Fruit fly (Drosophila melanogaster) whole organism, embryonic: Measurements from ENCODE around the gene CG34041.
A peak's percentile ranks its signal among the peaks of the same experiment; 100 is the strongest.

Experiments
- Ada2b ChIP-seq: fragments of 200-800 bp; sonication (Bioruptor generic); IDR thresholded peaks from 2 replicates; pipeline ENCODE4 v1.3.6; 2022; ENCODE audit warnings: missing biosample characterization, missing genetic modification characterization
- Antp ChIP-seq: fragments of 200-800 bp; sonication (Bioruptor generic); optimal IDR thresholded peaks from 3 replicates; lab custom pipeline; 2016; ENCODE audit warnings: missing biosample characterization, missing genetic modification characterization
- Blimp-1 ChIP-seq: fragments of 200-800 bp; sonication (Bioruptor generic); optimal IDR thresholded peaks from 3 replicates; lab custom pipeline; 2018; ENCODE audit warnings: missing biosample characterization, missing genetic modification characterization, mild to moderate bottlenecking, moderate library complexity, missing genetic modification reagents
- CG10321 ChIP-seq: fragments of 200-800 bp; sonication (Bioruptor generic); IDR thresholded peaks from 2 replicates; pipeline ENCODE4 v1.3.6; 2022; ENCODE audit warnings: missing biosample characterization, missing genetic modification characterization
- CG10366 ChIP-seq: fragments of 200-800 bp; sonication (Bioruptor generic); IDR thresholded peaks from 2 replicates; pipeline ENCODE4 v1.3.6; 2022; ENCODE audit warnings: missing biosample characterization, missing genetic modification characterization
- CG11093 ChIP-seq: fragments of 200-800 bp; sonication (Bioruptor generic); IDR thresholded peaks from 3 replicates; pipeline ENCODE4 v1.3.6; 2022; ENCODE audit warnings: missing biosample characterization, missing genetic modification characterization
- CG11456 ChIP-seq: fragments of 200-800 bp; sonication (Bioruptor generic); IDR thresholded peaks from 3 replicates; pipeline ENCODE4 v1.3.6; 2022; ENCODE audit warnings: missing biosample characterization, missing genetic modification characterization
- CG11696 ChIP-seq: fragments of 200-800 bp; sonication (Bioruptor generic); IDR thresholded peaks from 2 replicates; pipeline ENCODE4 v1.3.6; 2022; ENCODE audit warnings: missing biosample characterization, missing genetic modification characterization
- CG12071 ChIP-seq: fragments of 200-800 bp; sonication (Bioruptor generic); optimal IDR thresholded peaks from 3 replicates; lab custom pipeline; 2018; ENCODE audit warnings: missing biosample characterization, mild to moderate bottlenecking, missing genetic modification characterization
- CG12391 ChIP-seq: fragments of 200-800 bp; sonication (Bioruptor generic); optimal IDR thresholded peaks from 3 replicates; lab custom pipeline; 2018; ENCODE audit warnings: missing biosample characterization, mild to moderate bottlenecking, missing genetic modification characterization, moderate library complexity
- CG12769 ChIP-seq: fragments of 200-800 bp; sonication (Bioruptor generic); optimal IDR thresholded peaks from 2 replicates; lab custom pipeline; 2019; ENCODE audit warnings: missing biosample characterization, mild to moderate bottlenecking, missing genetic modification characterization, moderate library complexity
- CG17385 ChIP-seq: fragments of 200-800 bp; sonication (Bioruptor generic); optimal IDR thresholded peaks from 3 replicates; lab custom pipeline; 2018; ENCODE audit warnings: missing biosample characterization, mild to moderate bottlenecking, missing genetic modification characterization
- CG1792 ChIP-seq: fragments of 200-800 bp; sonication (Bioruptor generic); optimal IDR thresholded peaks from 2 replicates; lab custom pipeline; 2016; ENCODE audit warnings: missing biosample characterization, missing genetic modification characterization
- CG2120 ChIP-seq: fragments of 200-800 bp; sonication (Bioruptor generic); optimal IDR thresholded peaks from 3 replicates; lab custom pipeline; 2016; ENCODE audit warnings: missing biosample characterization, missing genetic modification characterization
- CG30403 ChIP-seq: fragments of 200-800 bp; sonication (Bioruptor generic); optimal IDR thresholded peaks from 3 replicates; lab custom pipeline; 2016; ENCODE audit warnings: missing biosample characterization, missing genetic modification characterization
- CG30431 ChIP-seq: fragments of 200-800 bp; sonication (Bioruptor generic); optimal IDR thresholded peaks from 2 replicates; lab custom pipeline; 2017; ENCODE audit warnings: missing biosample characterization, missing genetic modification characterization
- CG31224 ChIP-seq: fragments of 200-800 bp; sonication (Bioruptor generic); IDR thresholded peaks from 2 replicates; pipeline ENCODE4 v1.3.6; 2022; ENCODE audit warnings: missing biosample characterization, missing genetic modification characterization
- CG32772 ChIP-seq: fragments of 200-800 bp; sonication (Bioruptor generic); IDR thresholded peaks from 2 replicates; pipeline ENCODE4 v1.3.6; 2022; ENCODE audit warnings: missing biosample characterization, missing genetic modification characterization
- CG4404 ChIP-seq: fragments of 200-800 bp; sonication (Bioruptor generic); IDR thresholded peaks from 2 replicates; pipeline ENCODE4 v1.3.6; 2022; ENCODE audit warnings: missing biosample characterization, missing genetic modification characterization
- CG4424 ChIP-seq: fragments of 200-800 bp; sonication (Bioruptor generic); optimal IDR thresholded peaks from 3 replicates; lab custom pipeline; 2016; ENCODE audit warnings: missing biosample characterization, missing genetic modification characterization
- CG5180 ChIP-seq: fragments of 200-800 bp; sonication (Bioruptor generic); optimal IDR thresholded peaks from 3 replicates; lab custom pipeline; 2017; ENCODE audit warnings: missing biosample characterization, missing genetic modification characterization, mild to moderate bottlenecking, moderate library complexity, missing genetic modification reagents
- CG6689 ChIP-seq: fragments of 200-800 bp; sonication (Bioruptor generic); IDR thresholded peaks from 2 replicates; pipeline ENCODE4 v1.3.6; 2022; ENCODE audit warnings: missing biosample characterization, missing genetic modification characterization
- CG8388 ChIP-seq: fragments of 200-800 bp; sonication (Bioruptor generic); optimal IDR thresholded peaks from 2 replicates; lab custom pipeline; 2019; ENCODE audit warnings: missing biosample characterization, mild to moderate bottlenecking, missing genetic modification characterization, moderate library complexity
- CG9609 ChIP-seq: fragments of 200-800 bp; sonication (Bioruptor generic); optimal IDR thresholded peaks from 3 replicates; lab custom pipeline; 2016; ENCODE audit warnings: missing biosample characterization, missing genetic modification characterization
- CG9876 ChIP-seq: fragments of 200-800 bp; sonication (Bioruptor generic); optimal IDR thresholded peaks from 2 replicates; lab custom pipeline; 2016; ENCODE audit warnings: missing biosample characterization, missing genetic modification characterization
- D19B ChIP-seq: fragments of 200-800 bp; sonication (Bioruptor generic); optimal IDR thresholded peaks from 2 replicates; lab custom pipeline; 2017; ENCODE audit warnings: missing biosample characterization, mild to moderate bottlenecking, missing genetic modification characterization
- Dad ChIP-seq: fragments of 200-800 bp; sonication (Bioruptor generic); optimal IDR thresholded peaks from 3 replicates; lab custom pipeline; 2016; ENCODE audit warnings: missing biosample characterization, missing genetic modification characterization
- Neu2 ChIP-seq: fragments of 200-800 bp; sonication (Bioruptor generic); optimal IDR thresholded peaks from 3 replicates; lab custom pipeline; 2016; ENCODE audit warnings: missing biosample characterization, missing genetic modification characterization, borderline replicate concordance
- Sox102F ChIP-seq: fragments of 200-800 bp; sonication (Bioruptor generic); optimal IDR thresholded peaks from 2 replicates; lab custom pipeline; 2018; ENCODE audit warnings: missing biosample characterization, mild to moderate bottlenecking, missing genetic modification characterization, moderate library complexity
- Vsx1 ChIP-seq: fragments of 200-800 bp; sonication (Bioruptor generic); optimal IDR thresholded peaks from 2 replicates; lab custom pipeline; 2017; ENCODE audit warnings: missing biosample characterization, mild to moderate bottlenecking, missing genetic modification characterization, missing genetic modification reagents
- Xbp1 ChIP-seq: fragments of 200-800 bp; sonication (Bioruptor generic); optimal IDR thresholded peaks from 3 replicates; lab custom pipeline; 2016; ENCODE audit warnings: missing biosample characterization, mild to moderate bottlenecking, missing genetic modification characterization
- Xrp1 ChIP-seq: fragments of 200-800 bp; sonication (Bioruptor generic); IDR thresholded peaks from 2 replicates; pipeline ENCODE4 v1.3.6; 2022; ENCODE audit warnings: missing biosample characterization, missing genetic modification characterization
- bbx ChIP-seq: fragments of 200-800 bp; sonication (Bioruptor generic); IDR thresholded peaks from 2 replicates; pipeline ENCODE4 v1.3.6; 2022; ENCODE audit warnings: missing biosample characterization, missing genetic modification characterization; ENCODE audit not compliant: partially characterized antibody
- bsh ChIP-seq, 2 experiments: fragments of 200-800 bp; sonication (Bioruptor generic); optimal IDR thresholded peaks; 2 replicates each; lab custom pipeline; 2017 to 2018; ENCODE audit warnings: mild to moderate bottlenecking in 2 of 2, missing biosample characterization in 2 of 2, missing genetic modification characterization in 2 of 2, moderate library complexity in 1 of 2
- cas ChIP-seq: fragments of 200-800 bp; sonication (Bioruptor generic); IDR thresholded peaks from 2 replicates; pipeline ENCODE4 v1.3.6; 2022; ENCODE audit warnings: missing biosample characterization, missing genetic modification characterization
- ci ChIP-seq: fragments of 200-800 bp; sonication (Bioruptor generic); IDR thresholded peaks from 3 replicates; pipeline ENCODE4 v1.3.6; 2022; ENCODE audit warnings: missing biosample characterization, missing genetic modification characterization
- disco-r ChIP-seq: fragments of 200-800 bp; sonication (Bioruptor generic); optimal IDR thresholded peaks from 2 replicates; lab custom pipeline; 2016; ENCODE audit warnings: missing biosample characterization, missing genetic modification characterization
- dmrt11E ChIP-seq: fragments of 200-800 bp; sonication (Bioruptor generic); optimal IDR thresholded peaks from 3 replicates; lab custom pipeline; 2018; ENCODE audit warnings: missing biosample characterization, mild to moderate bottlenecking, missing genetic modification characterization, moderate library complexity
- esg ChIP-seq: fragments of 200-800 bp; sonication (Bioruptor generic); conservative IDR thresholded peaks from 2 replicates; pipeline ENCODE4 v1.3.6; 2022; ENCODE audit warnings: missing biosample characterization, missing genetic modification characterization
- grau ChIP-seq: fragments of 200-800 bp; optimal IDR thresholded peaks from 3 replicates; lab custom pipeline; 2019; ENCODE audit warnings: missing biosample characterization, mild to moderate bottlenecking, missing genetic modification characterization, moderate library complexity
- pnt ChIP-seq: fragments of 200-800 bp; sonication (Bioruptor generic); optimal IDR thresholded peaks from 3 replicates; lab custom pipeline; 2016; ENCODE audit warnings: missing biosample characterization, missing genetic modification characterization
- prd ChIP-seq, 3 experiments: fragments of >200 bp in 2 of 3; fragments of 200-800 bp in 1 of 3; sonication (Bioruptor generic) in 1 of 3; optimal IDR thresholded peaks in 2 of 3; IDR thresholded peaks in 1 of 3; 2 replicates in 2 of 3; 3 replicates in 1 of 3; pipeline versions ENCODE4 v1.3.6 to Lab custom; 2017 to 2022; ENCODE audit warnings: missing biosample characterization in 1 of 3, missing genetic modification characterization in 1 of 3
- sim ChIP-seq: fragments of 200-800 bp; sonication (Bioruptor generic); IDR thresholded peaks from 2 replicates; pipeline ENCODE4 v1.3.6; 2022; ENCODE audit warnings: missing biosample characterization, missing genetic modification characterization
- slou ChIP-seq: fragments of 200-800 bp; sonication (Bioruptor generic); optimal IDR thresholded peaks from 3 replicates; lab custom pipeline; 2016; ENCODE audit warnings: missing biosample characterization, missing genetic modification characterization
- sr ChIP-seq: fragments of 200-800 bp; sonication (Bioruptor generic); IDR thresholded peaks from 3 replicates; pipeline ENCODE4 v1.3.6; 2022; ENCODE audit warnings: missing biosample characterization, missing genetic modification characterization
- ssp ChIP-seq: fragments of 200-800 bp; sonication (Bioruptor generic); IDR thresholded peaks from 2 replicates; pipeline ENCODE4 v1.3.6; 2022; ENCODE audit warnings: missing biosample characterization, missing genetic modification characterization
- ttk ChIP-seq: fragments of 200-800 bp; sonication (Bioruptor generic); IDR thresholded peaks from 2 replicates; pipeline ENCODE4 v2.1.2; 2022; ENCODE audit warnings: missing biosample characterization, missing genetic modification characterization
- vvl ChIP-seq: fragments of 200-800 bp; sonication (Bioruptor generic); IDR thresholded peaks from 2 replicates; pipeline ENCODE4 v1.3.6; 2022; ENCODE audit warnings: missing biosample characterization, missing genetic modification characterization
- zfh1 ChIP-seq: fragments of 200-800 bp; sonication (Bioruptor generic); IDR thresholded peaks from 3 replicates; pipeline ENCODE4 v1.3.6; 2022; ENCODE audit warnings: missing biosample characterization, missing genetic modification characterization
- zfh2 ChIP-seq: fragments of 200-800 bp; sonication (Bioruptor generic); optimal IDR thresholded peaks from 2 replicates; lab custom pipeline; 2016; ENCODE audit warnings: missing biosample characterization, missing genetic modification characterization

Gene CG34041

dm6 chr3R:30501174-30501573, 6.6 kb upstream of the CG34041 start (continued):
- TF ChIP-seq CG30431 (peak; percentile 41), CG17385 (no peak), CG4404 (GFP tag; lab: Robert Waterston, UW) (peak; percentile 53; the same call in 1 of the 2 replicates), Blimp-1 (GFP tag; lab: Kevin White, UChicago) (peak; percentile 49), dmrt11E (peak; percentile 48), ci (GFP tag; lab: Robert Waterston, UW) (0 out of 3 replicates have a peak, but pooled peaks have one; percentile 52), CG6689 (GFP tag; lab: Robert Waterston, UW) (peak; percentile 38; the same call in 1 of the 2 replicates), CG10366 (GFP tag; lab: Robert Waterston, UW) (peak; percentile 46), CG12391 (no peak), CG10321 (GFP tag; lab: Robert Waterston, UW) (no peak), zfh2 (GFP tag; lab: Kevin White, UChicago) (peak; percentile 21), CG11696 (GFP tag; lab: Robert Waterston, UW) (0 out of 2 replicates have a peak, but pooled peaks have one; percentile 26), CG12071 (GFP tag; lab: Kevin White, UChicago) (no peak), Ada2b (GFP tag; lab: Robert Waterston, UW) (peak; percentile 30; the same call in 1 of the 2 replicates), CG9876 (GFP tag; lab: Kevin White, UChicago) (no peak), sim (GFP tag; lab: Robert Waterston, UW) (no peak), Neu2 (GFP tag; lab: Kevin White, UChicago) (peak; percentile 12), ttk (GFP tag; lab: Robert Waterston, UW) (peak; percentile 32; the same call in 1 of the 2 replicates), Xrp1 (GFP tag; lab: Robert Waterston, UW) (peak; percentile 74), Dad (peak; percentile 4), bbx (no peak), CG1792 (no peak), CG12769 (tag; lab: Kevin White, UChicago) (peak; percentile 11), grau (tag; lab: Kevin White, UChicago) (no peak), CG4424 (GFP tag; lab: Kevin White, UChicago) (peak; percentile 30), pnt (GFP tag; lab: Kevin White, UChicago) (peak; percentile 64), vvl (GFP tag; lab: Robert Waterston, UW) (peak; percentile 65), CG11093 (GFP tag; lab: Robert Waterston, UW) (0 out of 3 replicates have a peak, but pooled peaks have one; percentile 20), Vsx1 (no peak), disco-r (GFP tag; lab: Kevin White, UChicago) (no peak), slou (GFP tag; lab: Kevin White, UChicago) (no peak), prd (optimal IDR thresholded peaks at IDR 0.05; lab: Kevin White, UChicago) (no peak), prd (GFP tag; IDR thresholded peaks at IDR 0.05; lab: Robert Waterston, UW) (peak; percentile 84), Sox102F (GFP tag; lab: Kevin White, UChicago) (peak; percentile 54), CG2120 (GFP tag; lab: Kevin White, UChicago) (peak; percentile 49), zfh1 (peak; percentile 71), bsh (GFP tag; optimal IDR thresholded peaks at IDR 0.05; lab: Kevin White, UChicago) (peak in 1 of 2 experiments; percentile 49), CG31224 (GFP tag; lab: Robert Waterston, UW) (0 out of 2 replicates have a peak, but pooled peaks have one; percentile 24), CG32772 (peak; percentile 58), ssp (GFP tag; lab: Robert Waterston, UW) (0 out of 2 replicates have a peak, but pooled peaks have one; percentile 26), esg (0 out of 2 replicates have a peak, but pooled peaks have one; percentile 10), Xbp1 (peak; percentile 39), cas (GFP tag; lab: Robert Waterston, UW) (no peak), CG11456 (GFP tag; lab: Robert Waterston, UW) (peak; percentile 28; the same call in 1 of the 3 replicates), CG9609 (GFP tag; lab: Kevin White, UChicago) (peak; percentile 15), D19B (peak; percentile 65), Antp (peak; percentile 40), CG30403 (GFP tag; lab: Kevin White, UChicago) (peak; percentile 44), sr (GFP tag; lab: Robert Waterston, UW) (no peak), CG5180 (GFP tag; lab: Kevin White, UChicago) (no peak), CG8388 (GFP tag; lab: Kevin White, UChicago) (no peak)
